Fruit fly (Drosophila melanogaster) whole organism, embryonic: ENCODE measurements around the gene CG34269.

Experiments used
- ATbp ChIP-seq: fragments of 200-800 bp; sonication (Bioruptor generic); optimal IDR thresholded peaks from 2 replicates; lab custom pipeline; 2017; ENCODE audit warnings: missing biosample characterization, mild to moderate bottlenecking, missing genetic modification characterization, missing genetic modification reagents
- Ada2b ChIP-seq: fragments of 200-800 bp; sonication (Bioruptor generic); IDR thresholded peaks from 2 replicates; pipeline ENCODE4 v1.3.6; 2022; ENCODE audit warnings: missing biosample characterization, missing genetic modification characterization
- Bteb2 ChIP-seq: fragments of 200-800 bp; sonication (Bioruptor generic); optimal IDR thresholded peaks from 2 replicates; lab custom pipeline; 2016; ENCODE audit warnings: missing biosample characterization, missing genetic modification characterization
- CG12299 ChIP-seq: fragments of 200-800 bp; sonication (Bioruptor generic); optimal IDR thresholded peaks from 2 replicates; lab custom pipeline; 2018; ENCODE audit warnings: missing biosample characterization, mild to moderate bottlenecking, missing genetic modification characterization
- CG12744 ChIP-seq: fragments of 200-800 bp; sonication (Bioruptor generic); optimal IDR thresholded peaks from 2 replicates; lab custom pipeline; 2016; ENCODE audit warnings: missing biosample characterization, missing genetic modification characterization
- CG12769 ChIP-seq: fragments of 200-800 bp; sonication (Bioruptor generic); optimal IDR thresholded peaks from 2 replicates; lab custom pipeline; 2019; ENCODE audit warnings: missing biosample characterization, mild to moderate bottlenecking, missing genetic modification characterization, moderate library complexity
- CG13296 ChIP-seq: fragments of 200-800 bp; sonication (Bioruptor generic); optimal IDR thresholded peaks from 3 replicates; lab custom pipeline; 2018; ENCODE audit warnings: missing biosample characterization, mild to moderate bottlenecking, missing genetic modification characterization
- CG13894 ChIP-seq: fragments of 200-800 bp; sonication (Bioruptor generic); optimal IDR thresholded peaks from 3 replicates; lab custom pipeline; 2018; ENCODE audit warnings: missing biosample characterization, mild to moderate bottlenecking, missing genetic modification characterization, moderate library complexity
- CG18262 ChIP-seq: fragments of 200-800 bp; optimal IDR thresholded peaks from 3 replicates; lab custom pipeline; 2019; ENCODE audit warnings: missing biosample characterization, mild to moderate bottlenecking, missing genetic modification characterization, moderate library complexity
- CG2875 ChIP-seq: fragments of 200-800 bp; sonication (Bioruptor generic); optimal IDR thresholded peaks from 2 replicates; lab custom pipeline; 2017; ENCODE audit warnings: missing biosample characterization, mild to moderate bottlenecking, missing genetic modification characterization, missing genetic modification reagents
- CG2889 ChIP-seq: fragments of 200-800 bp; sonication (Bioruptor generic); IDR thresholded peaks from 3 replicates; pipeline ENCODE4 v1.3.6; 2022; ENCODE audit warnings: missing biosample characterization, missing genetic modification characterization
- CG3065 ChIP-seq: fragments of 200-800 bp; sonication (Bioruptor generic); optimal IDR thresholded peaks from 2 replicates; lab custom pipeline; 2016; ENCODE audit warnings: missing biosample characterization, missing genetic modification characterization
- CG3847 ChIP-seq: fragments of 200-800 bp; sonication (Bioruptor generic); IDR thresholded peaks from 2 replicates; pipeline ENCODE4 v1.3.6; 2022; ENCODE audit warnings: missing biosample characterization, missing genetic modification characterization
- CG8281 ChIP-seq: fragments of 200-800 bp; sonication (Bioruptor generic); optimal IDR thresholded peaks from 2 replicates; lab custom pipeline; 2018; ENCODE audit warnings: missing biosample characterization, mild to moderate bottlenecking, missing genetic modification characterization, moderate library complexity
- CG9609 ChIP-seq: fragments of 200-800 bp; sonication (Bioruptor generic); optimal IDR thresholded peaks from 3 replicates; lab custom pipeline; 2016; ENCODE audit warnings: missing biosample characterization, missing genetic modification characterization
- CG9797 ChIP-seq: fragments of 200-800 bp; sonication (Bioruptor generic); optimal IDR thresholded peaks from 3 replicates; lab custom pipeline; 2018; ENCODE audit warnings: missing biosample characterization, mild to moderate bottlenecking, missing genetic modification characterization
- Camta ChIP-seq: fragments of 200-800 bp; sonication (Bioruptor generic); optimal IDR thresholded peaks from 2 replicates; lab custom pipeline; 2016; ENCODE audit warnings: missing biosample characterization, missing genetic modification characterization
- H15 ChIP-seq: fragments of 200-800 bp; sonication (Bioruptor generic); IDR thresholded peaks from 3 replicates; pipeline ENCODE4 v1.3.6; 2022; ENCODE audit warnings: missing biosample characterization, missing genetic modification characterization
- H2.0 ChIP-seq: fragments of 200-800 bp; sonication (Bioruptor generic); IDR thresholded peaks from 2 replicates; pipeline ENCODE4 v1.3.6; 2022; ENCODE audit warnings: missing biosample characterization, missing genetic modification characterization
- HLH3B ChIP-seq: fragments of 200-800 bp; sonication (Bioruptor generic); IDR thresholded peaks from 2 replicates; pipeline ENCODE4 v1.3.6; 2022; ENCODE audit warnings: missing biosample characterization, missing genetic modification characterization
- HmgZ ChIP-seq: fragments of 200-800 bp; sonication (Bioruptor generic); optimal IDR thresholded peaks from 2 replicates; lab custom pipeline; 2018; ENCODE audit warnings: missing biosample characterization, mild to moderate bottlenecking, missing genetic modification characterization
- Jarid2 ChIP-seq: fragments of 200-800 bp; sonication (Bioruptor generic); optimal IDR thresholded peaks from 3 replicates; lab custom pipeline; 2017; ENCODE audit warnings: mild to moderate bottlenecking, missing biosample characterization, missing genetic modification reagents, missing genetic modification characterization
- Lhr ChIP-seq: fragments of 200-800 bp; sonication (Bioruptor generic); optimal IDR thresholded peaks from 3 replicates; lab custom pipeline; 2017; ENCODE audit warnings: mild to moderate bottlenecking, missing biosample characterization, missing genetic modification reagents, missing genetic modification characterization
- Myb ChIP-seq: fragments of 200-800 bp; sonication (Bioruptor generic); optimal IDR thresholded peaks from 2 replicates; lab custom pipeline; 2016; ENCODE audit warnings: missing biosample characterization, missing genetic modification characterization
- Neu2 ChIP-seq: fragments of 200-800 bp; sonication (Bioruptor generic); optimal IDR thresholded peaks from 3 replicates; lab custom pipeline; 2016; ENCODE audit warnings: missing biosample characterization, missing genetic modification characterization, borderline replicate concordance
- NfI ChIP-seq: fragments of 200-800 bp; sonication (Bioruptor generic); optimal IDR thresholded peaks from 3 replicates; lab custom pipeline; 2018; ENCODE audit warnings: missing biosample characterization, mild to moderate bottlenecking, missing genetic modification characterization, moderate library complexity
- Ravus ChIP-seq: fragments of 200-800 bp; sonication (Bioruptor generic); IDR thresholded peaks from 2 replicates; pipeline ENCODE4 v1.3.6; 2022; ENCODE audit warnings: missing biosample characterization, missing genetic modification characterization
- Xrp1 ChIP-seq: fragments of 200-800 bp; sonication (Bioruptor generic); IDR thresholded peaks from 2 replicates; pipeline ENCODE4 v1.3.6; 2022; ENCODE audit warnings: missing biosample characterization, missing genetic modification characterization
- YL-1 ChIP-seq: fragments of 200-800 bp; sonication (Bioruptor generic); optimal IDR thresholded peaks from 3 replicates; lab custom pipeline; 2017; ENCODE audit warnings: missing biosample characterization, mild to moderate bottlenecking, missing genetic modification characterization
- caup ChIP-seq: fragments of 200-800 bp; sonication (Bioruptor generic); optimal IDR thresholded peaks from 3 replicates; lab custom pipeline; 2017; ENCODE audit warnings: missing biosample characterization, mild to moderate bottlenecking, missing genetic modification characterization, moderate library complexity; ENCODE audit not compliant: severe bottlenecking
- danr ChIP-seq: fragments of 200-800 bp; sonication (Bioruptor generic); IDR thresholded peaks from 2 replicates; pipeline ENCODE4 v1.3.6; 2022; ENCODE audit warnings: missing biosample characterization, missing genetic modification characterization
- dpn ChIP-seq, 2 experiments: fragments of 200-800 bp; sonication (Bioruptor generic); optimal IDR thresholded peaks; 3 replicates each; lab custom pipeline; 2016; ENCODE audit warnings: missing biosample characterization in 2 of 2, missing genetic modification characterization in 2 of 2
- emc ChIP-seq: fragments of 200-800 bp; sonication (Bioruptor generic); optimal IDR thresholded peaks from 2 replicates; lab custom pipeline; 2016; ENCODE audit warnings: missing biosample characterization, missing genetic modification characterization
- eve ChIP-seq, 2 experiments: fragments of >200 bp; optimal IDR thresholded peaks; 2 replicates each; lab custom pipeline; 2017; ENCODE audit warnings: missing biosample characterization in 2 of 2, missing genetic modification characterization in 2 of 2
- gcm2 ChIP-seq: fragments of 200-800 bp; sonication (Bioruptor generic); optimal IDR thresholded peaks from 2 replicates; lab custom pipeline; 2016; ENCODE audit warnings: missing biosample characterization, missing genetic modification characterization
- gsb ChIP-seq: fragments of 200-800 bp; sonication (Bioruptor generic); IDR thresholded peaks from 2 replicates; pipeline ENCODE4 v1.3.6; 2022; ENCODE audit warnings: missing biosample characterization, missing genetic modification characterization
- insv ChIP-seq, 2 experiments: fragments of 200-800 bp; sonication (Bioruptor generic); optimal IDR thresholded peaks; 3 replicates each; lab custom pipeline; 2016 to 2018; ENCODE audit warnings: missing biosample characterization in 2 of 2, missing genetic modification characterization in 2 of 2
- kay ChIP-seq: fragments of 200-800 bp; sonication (Bioruptor generic); optimal IDR thresholded peaks from 2 replicates; lab custom pipeline; 2016; ENCODE audit warnings: missing biosample characterization, missing genetic modification characterization
- kni ChIP-seq: fragments of 200-800 bp; sonication (Bioruptor generic); optimal IDR thresholded peaks from 3 replicates; lab custom pipeline; 2017; ENCODE audit warnings: mild to moderate bottlenecking, missing biosample characterization, missing genetic modification reagents, missing genetic modification characterization
- luna ChIP-seq: fragments of 200-800 bp; sonication (Bioruptor generic); optimal IDR thresholded peaks from 2 replicates; lab custom pipeline; 2016; ENCODE audit warnings: missing biosample characterization, missing genetic modification characterization
- mirr ChIP-seq: fragments of 200-800 bp; sonication (Bioruptor generic); optimal IDR thresholded peaks from 3 replicates; lab custom pipeline; 2018; ENCODE audit warnings: missing biosample characterization, mild to moderate bottlenecking, missing genetic modification characterization
- mld ChIP-seq: fragments of 200-800 bp; sonication (Bioruptor generic); IDR thresholded peaks from 3 replicates; pipeline ENCODE4 v1.3.6; 2022; ENCODE audit warnings: missing biosample characterization, missing genetic modification characterization; ENCODE audit not compliant: partially characterized antibody
- phol ChIP-seq: fragments of 200-800 bp; sonication (Bioruptor generic); optimal IDR thresholded peaks from 3 replicates; lab custom pipeline; 2018; ENCODE audit warnings: missing biosample characterization, mild to moderate bottlenecking, missing genetic modification characterization, moderate library complexity
- psq ChIP-seq: fragments of 200-800 bp; sonication (Bioruptor generic); optimal IDR thresholded peaks from 2 replicates; lab custom pipeline; 2017; ENCODE audit warnings: missing biosample characterization, missing genetic modification characterization
- tio ChIP-seq: fragments of 200-800 bp; sonication (Bioruptor generic); optimal IDR thresholded peaks from 2 replicates; lab custom pipeline; 2017; ENCODE audit warnings: missing biosample characterization, missing genetic modification characterization, inconsistent platforms
- tx ChIP-seq: fragments of 200-800 bp; sonication (Bioruptor generic); optimal IDR thresholded peaks from 2 replicates; lab custom pipeline; 2016; ENCODE audit warnings: missing biosample characterization, missing genetic modification characterization
- unc-4 ChIP-seq: fragments of 200-800 bp; sonication (Bioruptor generic); IDR thresholded peaks from 2 replicates; pipeline ENCODE4 v1.3.6; 2022; ENCODE audit warnings: missing biosample characterization, missing genetic modification characterization; ENCODE audit not compliant: partially characterized antibody
- yki ChIP-seq: fragments of >200 bp; optimal IDR thresholded peaks from 3 replicates; lab custom pipeline; 2018
- zfh1 ChIP-seq: fragments of 200-800 bp; sonication (Bioruptor generic); IDR thresholded peaks from 3 replicates; pipeline ENCODE4 v1.3.6; 2022; ENCODE audit warnings: missing biosample characterization, missing genetic modification characterization
- zfh2 ChIP-seq: fragments of 200-800 bp; sonication (Bioruptor generic); optimal IDR thresholded peaks from 2 replicates; lab custom pipeline; 2016; ENCODE audit warnings: missing biosample characterization, missing genetic modification characterization

Gene CG34269

DNA sequence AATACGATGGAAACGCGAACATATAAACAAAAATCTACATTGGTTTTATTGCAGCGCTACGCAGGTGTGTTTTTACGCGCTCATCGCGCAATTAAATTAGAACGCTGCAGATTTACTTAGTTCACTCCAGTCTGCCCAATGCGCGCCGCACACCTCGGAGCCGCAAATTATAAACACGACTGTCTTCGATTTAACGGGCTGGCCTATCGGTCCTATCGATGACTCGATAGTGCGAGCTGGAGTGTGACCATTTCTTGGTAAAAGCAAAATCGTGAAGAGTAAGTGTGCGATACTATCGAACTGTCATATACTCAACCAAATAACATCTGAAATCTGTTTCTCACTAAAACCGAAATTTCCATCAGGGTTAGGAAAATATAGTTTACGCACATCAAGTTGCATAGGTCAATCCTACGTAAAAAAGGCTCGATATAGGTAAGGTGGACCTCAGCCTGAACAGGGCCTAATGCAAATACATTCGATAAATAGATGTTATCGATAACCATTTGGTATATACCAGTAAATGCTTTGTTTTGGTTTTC, 12.4 kb downstream of the CG34269 start, which contains the start of the genes klar and BORCS6 (continued):
- peak; percentile 46 for TF ChIP-seq emc (GFP tag; lab: Kevin White, UChicago)
- peak; percentile 73 for TF ChIP-seq CG9609
- TF ChIP-seq Jarid2 (GFP tag; lab: Kevin White, UChicago), result peak; percentile 94
- TF ChIP-seq zfh2 (GFP tag; lab: Kevin White, UChicago), result peak; percentile 77
- TF ChIP-seq HmgZ (tag; lab: Kevin White, UChicago), result peak; percentile 68
- peak; percentile 17; the same call in 1 of the 2 replicates for TF ChIP-seq Xrp1 (GFP tag; lab: Robert Waterston, UW)
- 0 out of 3 replicates have a peak, but pooled peaks have one; percentile 56 for TF ChIP-seq CG2889 (GFP tag; lab: Robert Waterston, UW)
- TF ChIP-seq CG8281 (tag; lab: Kevin White, UChicago), result no peak
- TF ChIP-seq unc-4, result peak; percentile 98
- TF ChIP-seq Lhr (GFP tag; lab: Kevin White, UChicago), result peak; percentile 94
- no peak for TF ChIP-seq Ravus
- no peak for TF ChIP-seq H15 (GFP tag; lab: Robert Waterston, UW)
- peak; percentile 70 for TF ChIP-seq YL-1 (GFP tag; lab: Kevin White, UChicago)
- TF ChIP-seq NfI, result peak; percentile 37
- TF ChIP-seq Bteb2 (GFP tag; lab: Kevin White, UChicago), result peak; percentile 75
- TF ChIP-seq CG9797, result peak; percentile 97
- TF ChIP-seq HLH3B (GFP tag; lab: Robert Waterston, UW), result 0 out of 2 replicates have a peak, but pooled peaks have one; percentile 20
- TF ChIP-seq tx (GFP tag; lab: Kevin White, UChicago), result peak; percentile 64
- peak; percentile 48 for TF ChIP-seq mirr (GFP tag; lab: Kevin White, UChicago)
- TF ChIP-seq luna (GFP tag; lab: Kevin White, UChicago), result peak; percentile 58
- TF ChIP-seq gsb (GFP tag; lab: Robert Waterston, UW), result 0 out of 2 replicates have a peak, but pooled peaks have one; percentile 7
- no peak for TF ChIP-seq H2.0 (GFP tag; lab: Robert Waterston, UW)
- peak; percentile 21 for TF ChIP-seq CG2875 (GFP tag; lab: Kevin White, UChicago)
- TF ChIP-seq CG13894 (tag; lab: Kevin White, UChicago), result peak; percentile 74
- TF ChIP-seq CG12299 (tag; lab: Kevin White, UChicago), result peak; percentile 31
- no peak for TF ChIP-seq insv (GFP tag; optimal IDR thresholded peaks at IDR 0.05; lab: Kevin White, UChicago)
- TF ChIP-seq gcm2 (GFP tag; lab: Kevin White, UChicago), result peak; percentile 20
- peak; percentile 83 for TF ChIP-seq CG3847 (GFP tag; lab: Robert Waterston, UW)
- peak; percentile 51 for TF ChIP-seq kni (GFP tag; lab: Kevin White, UChicago)
- peak; percentile 64 for TF ChIP-seq Camta (GFP tag; lab: Kevin White, UChicago)
- TF ChIP-seq tio (GFP tag; lab: Kevin White, UChicago), result no peak
- peak; percentile 16 for TF ChIP-seq CG3065 (GFP tag; lab: Kevin White, UChicago)
- no peak for TF ChIP-seq yki (lab: Kevin White, UChicago)
- TF ChIP-seq ATbp (GFP tag; lab: Kevin White, UChicago), result no peak
- no peak for TF ChIP-seq danr (GFP tag; lab: Robert Waterston, UW)
- TF ChIP-seq kay (GFP tag; lab: Kevin White, UChicago), result peak; percentile 55
- TF ChIP-seq eve (GFP tag; optimal IDR thresholded peaks at IDR 0.05; lab: Kevin White, UChicago), result peak in 1 of 2 experiments; percentile 74
- TF ChIP-seq caup, result peak; percentile 16
- TF ChIP-seq mld (GFP tag; lab: Robert Waterston, UW), result peak; percentile 93
- peak; percentile 12; the same call in 1 of the 2 replicates for TF ChIP-seq Ada2b (GFP tag; lab: Robert Waterston, UW)
- TF ChIP-seq phol (tag; lab: Kevin White, UChicago), result peak; percentile 75
- TF ChIP-seq CG13296 (GFP tag; lab: Kevin White, UChicago), result peak; percentile 61
- TF ChIP-seq CG12744 (GFP tag; lab: Kevin White, UChicago), result peak; percentile 32
- TF ChIP-seq zfh1, result peak; percentile 20; the same call in 1 of the 3 replicates
- peak; percentile 78 for TF ChIP-seq Myb
- TF ChIP-seq psq (GFP tag; lab: Kevin White, UChicago), result no peak
- peak; percentile 73 to 80 for TF ChIP-seq dpn (GFP tag; optimal IDR thresholded peaks at IDR 0.05; lab: Kevin White, UChicago)
- no peak for TF ChIP-seq Neu2 (GFP tag; lab: Kevin White, UChicago)
- peak; percentile 81 for TF ChIP-seq CG12769
- peak; percentile 27 for TF ChIP-seq CG18262 (tag; lab: Kevin White, UChicago)
